Worm (Caenorhabditis elegans): Measurements from ENCODE around the gene folt-2.
A peak's percentile ranks its signal among the peaks of the same experiment; 100 is the strongest.

folt-2 gene

ce11 chrV:2875422-2875821 lies at the start of gene folt-2:
Gene folt-2 (minus strand): TSS chrV:2875600.
- TF ChIP-seq sdz-38 (tag; optimal IDR thresholded peaks at IDR 0.05) (no peak), nhr-179 (tag; optimal IDR thresholded peaks at IDR 0.05) (no peak), atf-7 (tag; optimal IDR thresholded peaks at IDR 0.05) (peak; percentile 5), nhr-80 (tag; optimal IDR thresholded peaks at IDR 0.05) (peak; percentile 76)

- TF ChIP-seq ama-1 (optimal IDR thresholded peaks at IDR 0.05) (no peak), ama-1 (GFP tag; optimal IDR thresholded peaks at IDR 0.05) (no peak), ztf-28 (GFP tag; IDR thresholded peaks at IDR 0.05) (no peak), lir-1 (GFP tag; conservative IDR thresholded peaks at IDR 0.05) (no peak), cebp-2 (GFP tag; IDR thresholded peaks at IDR 0.05) (no peak), die-1 (tag; optimal IDR thresholded peaks at IDR 0.05) (no peak), lag-1 (GFP tag; IDR thresholded peaks at IDR 0.05) (no peak), bed-1 (GFP tag; IDR thresholded peaks at IDR 0.05) (no peak), nhr-120 (GFP tag; IDR thresholded peaks at IDR 0.05) (no peak), fkh-3 (tag; optimal IDR thresholded peaks at IDR 0.05) (no peak)
These were observed 47.2 kb upstream of the folt-2 start, which contains the start of gene srh-38 for ce11 chrV:2922594-2922993. Gene srh-38 (minus strand): TSS chrV:2922694.

ce11 chrV:2920125-2920524 lies 44.7 kb upstream of the folt-2 start:
- peak; percentile 86 for TF ChIP-seq snpc-1.1 (tag; optimal IDR thresholded peaks at IDR 0.05; ENCODE audit: insufficient read depth)
- TF ChIP-seq C06A6.2 (GFP tag; conservative IDR thresholded peaks at IDR 0.05), result no peak
- peak; percentile 87 for TF ChIP-seq snpc-4 (GFP tag; optimal IDR thresholded peaks at IDR 0.05)
- peak; percentile 64 to 95 (median 82) for TF ChIP-seq snpc-4 (tag; optimal IDR thresholded peaks at IDR 0.05)
- peak; percentile 60; the same call in 1 of the 2 replicates for TF ChIP-seq hmg-1.2 (GFP tag; IDR thresholded peaks at IDR 0.05)
- no peak for TF ChIP-seq madf-8 (GFP tag; conservative IDR thresholded peaks at IDR 0.05)

- no peak for TF ChIP-seq T26A5.8 (tag; optimal IDR thresholded peaks at IDR 0.05)
- no peak for TF ChIP-seq cebp-2 (GFP tag; IDR thresholded peaks at IDR 0.05)
- no peak for TF ChIP-seq cebp-1 (GFP tag; IDR thresholded peaks at IDR 0.05)
- TF ChIP-seq cebp-1 (tag; optimal IDR thresholded peaks at IDR 0.05), result no peak
- TF ChIP-seq lsy-27 (tag; optimal IDR thresholded peaks at IDR 0.05; ENCODE audit: borderline replicate concordance, insufficient read depth), result no peak
- TF ChIP-seq madf-6 (GFP tag; IDR thresholded peaks at IDR 0.05), result no peak
- no peak for TF ChIP-seq ztf-25 (GFP tag; IDR thresholded peaks at IDR 0.05)
- no peak for TF ChIP-seq Y53G8AR.9 (GFP tag; conservative IDR thresholded peaks at IDR 0.05)
- TF ChIP-seq madf-8 (GFP tag; conservative IDR thresholded peaks at IDR 0.05), result no peak
- no peak for TF ChIP-seq B0035.1 (tag; optimal IDR thresholded peaks at IDR 0.05)
These were observed 38.5 kb upstream of the folt-2 start, which contains the start of gene srh-146 for ce11 chrV:2913948-2914347. Gene srh-146 (plus strand): TSS chrV:2914248.

ce11 chrV:2912901-2913300 lies 37.5 kb upstream of the folt-2 start, which contains the start of gene C31B8.9:
Gene C31B8.9 (minus strand): TSS chrV:2913001.
- TF ChIP-seq dpl-1 (GFP tag; optimal IDR thresholded peaks at IDR 0.05) (no peak), attf-3 (GFP tag; conservative IDR thresholded peaks at IDR 0.05) (no peak), madf-8 (GFP tag; conservative IDR thresholded peaks at IDR 0.05) (no peak), ceh-40 (GFP tag; IDR thresholded peaks at IDR 0.05) (no peak), hmg-1.2 (GFP tag; IDR thresholded peaks at IDR 0.05) (no peak), athp-1 (tag; optimal IDR thresholded peaks at IDR 0.05) (no peak), akir-1 (GFP tag; optimal IDR thresholded peaks at IDR 0.05) (no peak), Y53G8AR.9 (GFP tag; conservative IDR thresholded peaks at IDR 0.05) (no peak), ztf-28 (GFP tag; IDR thresholded peaks at IDR 0.05) (no peak), ztf-3 (GFP tag; optimal IDR thresholded peaks at IDR 0.05) (no peak), F57C9.4 (tag; optimal IDR thresholded peaks at IDR 0.05) (no peak), mel-28 (tag; optimal IDR thresholded peaks at IDR 0.05; ENCODE audit: borderline replicate concordance) (no peak), ceh-91 (GFP tag; IDR thresholded peaks at IDR 0.05) (no peak), attf-5 (GFP tag; optimal IDR thresholded peaks at IDR 0.05) (no peak), B0035.1 (tag; optimal IDR thresholded peaks at IDR 0.05) (no peak), K11D2.4 (GFP tag; IDR thresholded peaks at IDR 0.05) (no peak), tbx-9 (tag; optimal IDR thresholded peaks at IDR 0.05; ENCODE audit: borderline replicate concordance) (no peak)

Measured in whole organism, young adult.